Worm (Caenorhabditis elegans): ENCODE results near the gene srab-23.

Gene srab-23

DNA sequence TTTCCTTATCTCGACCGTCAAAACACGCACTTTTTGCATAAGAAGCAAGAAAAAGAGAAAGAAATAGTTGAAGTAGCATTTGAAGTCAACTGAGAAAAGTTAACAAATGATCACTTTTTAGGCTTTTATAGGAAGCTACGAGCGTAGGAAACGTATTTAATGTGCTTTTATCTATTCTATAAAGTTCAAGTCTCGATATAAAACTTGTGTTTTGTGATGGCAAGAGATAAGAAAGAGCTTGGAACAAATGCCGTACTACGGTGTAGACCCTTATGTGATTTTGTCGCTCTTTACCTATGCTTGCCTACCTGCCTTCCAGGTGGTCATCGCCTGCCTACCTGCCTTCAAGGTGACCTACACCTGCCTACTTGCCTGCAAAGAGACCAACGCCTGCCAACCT lies 31.2 kb downstream of the srab-23 start, which contains the start of gene clec-206:
Gene clec-206, minus strand, starts transcription at position 101 of the 400 bp plus-strand sequence.
- TF ChIP-seq T22C8.4 (GFP tag; IDR thresholded peaks at IDR 0.05) (no peak), med-1 (GFP tag; optimal IDR thresholded peaks at IDR 0.05; ENCODE audit: insufficient read depth) (no peak), flt-1 (GFP tag; IDR thresholded peaks at IDR 0.05) (no peak), ztf-23 (GFP tag; IDR thresholded peaks at IDR 0.05) (no peak), ref-1 (GFP tag; conservative IDR thresholded peaks at IDR 0.05) (no peak), klf-2 (GFP tag; conservative IDR thresholded peaks at IDR 0.05) (no peak), tab-1 (GFP tag; IDR thresholded peaks at IDR 0.05) (no peak), ztf-29 (GFP tag; IDR thresholded peaks at IDR 0.05) (no peak), cog-1 (tag; optimal IDR thresholded peaks at IDR 0.05) (no peak)

DNA sequence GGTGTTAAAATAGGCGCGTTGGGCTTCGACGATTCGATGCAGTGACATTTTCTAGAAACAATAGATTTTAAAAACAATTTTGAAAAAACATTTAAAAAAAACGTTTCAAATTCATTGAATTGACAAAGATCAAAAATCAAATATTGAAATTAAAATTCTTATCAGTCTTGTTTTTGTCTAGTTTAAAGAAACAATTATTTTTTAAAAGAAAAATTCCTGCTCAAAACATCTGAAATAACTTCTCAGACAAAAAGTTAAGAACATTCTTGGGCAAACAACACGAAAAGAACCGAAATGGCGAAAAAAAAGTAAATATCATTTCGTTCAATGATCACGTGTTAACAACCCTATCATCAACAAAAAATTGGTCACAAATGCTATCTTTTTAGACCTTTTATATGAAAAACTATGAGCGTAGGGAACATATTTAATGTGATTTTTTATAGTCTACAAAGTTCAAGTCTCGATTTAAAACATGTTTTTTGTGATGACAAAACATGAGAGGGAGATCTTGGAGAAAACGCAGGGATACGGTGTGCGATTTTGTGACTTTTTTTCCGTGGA lies 35.8 kb downstream of the srab-23 start, which contains the start of gene alh-5:
Gene alh-5, minus strand, starts transcription at position 51 of the 564 bp plus-strand sequence.
- TF ChIP-seq ztf-23 (GFP tag; IDR thresholded peaks at IDR 0.05) (no peak), ztf-29 (GFP tag; IDR thresholded peaks at IDR 0.05) (no peak), klf-2 (GFP tag; conservative IDR thresholded peaks at IDR 0.05) (no peak), ref-1 (GFP tag; conservative IDR thresholded peaks at IDR 0.05) (no peak), flt-1 (GFP tag; IDR thresholded peaks at IDR 0.05) (no peak)

DNA sequence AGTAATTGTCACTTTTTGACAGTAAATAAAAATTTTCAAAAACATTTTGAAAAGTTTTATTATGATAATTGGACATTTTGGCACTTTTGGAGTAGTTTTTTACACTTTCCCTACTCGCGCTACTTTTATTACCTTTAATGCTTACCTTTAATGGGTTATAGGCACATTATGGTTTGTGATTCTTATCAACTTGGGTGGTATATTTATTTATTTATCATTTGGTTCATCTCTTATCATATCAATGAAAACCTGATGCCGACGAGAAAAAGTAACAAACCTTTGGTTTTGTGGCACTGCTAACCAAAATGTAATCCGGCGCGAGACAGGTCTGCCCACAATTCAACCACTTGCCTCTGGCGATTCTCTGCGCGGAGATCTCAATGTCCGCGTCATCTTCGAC lies 37.1 kb downstream of the srab-23 start:
- no peak for TF ChIP-seq ztf-29 (GFP tag; IDR thresholded peaks at IDR 0.05)
- no peak for TF ChIP-seq tab-1 (GFP tag; IDR thresholded peaks at IDR 0.05)

DNA sequence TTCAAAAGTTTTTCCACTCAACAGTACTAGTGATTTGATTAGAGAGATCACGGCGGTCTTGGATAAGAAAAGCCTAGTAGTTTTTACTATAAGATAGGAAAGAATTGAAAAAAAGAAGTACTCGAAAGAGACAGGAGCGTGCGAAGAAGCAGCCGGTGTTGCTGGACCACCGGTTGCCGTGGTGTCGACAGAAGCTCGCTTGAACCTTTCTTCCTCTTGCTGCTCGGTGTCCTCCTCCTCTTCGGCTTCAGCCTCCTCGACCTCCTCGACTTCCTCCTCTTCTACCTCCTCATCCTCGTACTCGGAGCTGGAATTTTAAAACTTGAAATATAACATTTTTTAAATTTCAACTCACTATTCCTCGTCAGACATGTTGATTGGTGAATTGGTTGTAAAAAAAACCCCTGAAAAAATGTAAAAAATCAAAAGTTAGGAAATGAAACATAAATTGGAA lies 42.9 kb downstream of the srab-23 start, which contains the start of gene tnt-4:
Gene tnt-4, minus strand, starts transcription at position 404 of the 454 bp plus-strand sequence.
- TF ChIP-seq T22C8.4 (GFP tag; IDR thresholded peaks at IDR 0.05): no peak
- TF ChIP-seq flt-1 (GFP tag; IDR thresholded peaks at IDR 0.05): no peak
- no peak for TF ChIP-seq ref-1 (GFP tag; conservative IDR thresholded peaks at IDR 0.05)
- TF ChIP-seq klf-2 (GFP tag; conservative IDR thresholded peaks at IDR 0.05): no peak
- no peak for TF ChIP-seq ztf-29 (GFP tag; IDR thresholded peaks at IDR 0.05)
- TF ChIP-seq ztf-23 (GFP tag; IDR thresholded peaks at IDR 0.05): no peak
- no peak for TF ChIP-seq cog-1 (tag; optimal IDR thresholded peaks at IDR 0.05)
- no peak for TF ChIP-seq med-1 (GFP tag; optimal IDR thresholded peaks at IDR 0.05; ENCODE audit: insufficient read depth)
- TF ChIP-seq tab-1 (GFP tag; IDR thresholded peaks at IDR 0.05): no peak

DNA sequence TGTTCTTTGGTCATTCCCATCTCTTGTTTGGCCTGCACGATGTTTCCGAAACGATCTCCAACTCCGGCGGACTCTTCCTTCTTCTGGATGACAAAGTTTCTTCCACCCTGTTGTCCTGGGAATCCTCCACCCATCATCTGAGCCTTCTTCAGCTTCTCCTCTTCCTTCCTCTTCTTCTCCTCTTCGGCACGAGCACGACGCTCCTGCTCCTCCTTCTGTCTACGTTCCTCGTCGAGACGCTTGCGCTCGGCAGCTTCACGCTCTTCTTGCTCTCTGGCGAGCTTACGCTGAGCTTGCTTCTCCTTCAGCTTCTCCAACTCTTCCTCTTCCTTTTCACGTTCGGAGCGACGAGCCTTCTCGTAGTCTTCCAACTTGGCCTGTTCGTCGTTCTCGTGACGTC lies 44.1 kb downstream of the srab-23 start:
- TF ChIP-seq flt-1 (GFP tag; IDR thresholded peaks at IDR 0.05) (no peak), ztf-29 (GFP tag; IDR thresholded peaks at IDR 0.05) (no peak), klf-2 (GFP tag; conservative IDR thresholded peaks at IDR 0.05) (no peak), ref-1 (GFP tag; conservative IDR thresholded peaks at IDR 0.05) (no peak), ztf-23 (GFP tag; IDR thresholded peaks at IDR 0.05) (no peak), cog-1 (tag; optimal IDR thresholded peaks at IDR 0.05) (no peak), med-1 (GFP tag; optimal IDR thresholded peaks at IDR 0.05; ENCODE audit: insufficient read depth) (no peak), tab-1 (GFP tag; IDR thresholded peaks at IDR 0.05) (no peak), T22C8.4 (GFP tag; IDR thresholded peaks at IDR 0.05) (no peak)

DNA sequence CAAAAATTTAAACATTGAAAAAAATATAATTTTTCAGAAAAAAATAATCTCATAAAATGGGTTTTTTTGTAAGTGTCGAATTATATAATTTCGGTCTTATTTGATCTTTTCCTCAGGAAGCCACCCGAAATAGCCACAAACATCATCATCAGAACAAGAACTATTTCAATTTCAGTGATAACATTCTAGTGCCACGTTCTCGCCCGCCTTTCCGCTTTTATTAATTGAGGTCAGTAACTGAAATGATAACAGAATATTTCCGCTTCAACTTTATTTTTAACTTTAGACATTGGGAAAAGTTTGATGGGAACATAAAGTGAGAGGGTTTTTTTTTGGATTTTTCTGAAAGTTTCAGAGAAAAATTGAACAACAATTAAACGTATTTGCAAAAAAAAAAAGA lies 46.2 kb downstream of the srab-23 start:
- no peak for TF ChIP-seq T22C8.4 (GFP tag; IDR thresholded peaks at IDR 0.05)
- no peak for TF ChIP-seq ztf-29 (GFP tag; IDR thresholded peaks at IDR 0.05)
- TF ChIP-seq klf-2 (GFP tag; conservative IDR thresholded peaks at IDR 0.05): no peak
- TF ChIP-seq tab-1 (GFP tag; IDR thresholded peaks at IDR 0.05): no peak
- TF ChIP-seq ztf-23 (GFP tag; IDR thresholded peaks at IDR 0.05): no peak
- TF ChIP-seq cog-1 (tag; optimal IDR thresholded peaks at IDR 0.05): no peak
- TF ChIP-seq ref-1 (GFP tag; conservative IDR thresholded peaks at IDR 0.05): no peak
- TF ChIP-seq med-1 (GFP tag; optimal IDR thresholded peaks at IDR 0.05; ENCODE audit: insufficient read depth): no peak
- TF ChIP-seq flt-1 (GFP tag; IDR thresholded peaks at IDR 0.05): no peak

DNA sequence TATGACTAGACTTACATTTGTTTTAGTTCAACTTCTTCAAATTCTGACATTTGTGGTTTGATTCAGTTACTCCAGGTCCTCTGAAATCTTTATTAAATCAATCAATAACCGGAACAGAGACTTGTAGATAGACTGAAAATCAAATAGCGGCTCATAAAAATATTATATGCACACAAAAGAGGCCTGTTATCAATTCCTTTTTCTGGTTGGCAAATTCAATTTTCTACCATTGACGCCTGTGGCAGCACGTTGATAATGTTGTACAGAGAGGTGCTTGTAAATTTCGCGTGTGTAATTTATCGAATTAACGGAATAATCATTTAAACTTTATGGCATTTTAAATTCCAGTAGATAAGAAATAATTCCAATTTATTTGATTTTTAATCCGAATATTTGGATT lies 48.5 kb downstream of the srab-23 start, which contains the start of gene T08B1.1:
Gene T08B1.1, minus strand, starts transcription at position 92 of the 400 bp plus-strand sequence.
- TF ChIP-seq tab-1 (GFP tag; IDR thresholded peaks at IDR 0.05) (no peak), T22C8.4 (GFP tag; IDR thresholded peaks at IDR 0.05) (no peak), cog-1 (tag; optimal IDR thresholded peaks at IDR 0.05) (no peak), flt-1 (GFP tag; IDR thresholded peaks at IDR 0.05) (no peak), ref-1 (GFP tag; conservative IDR thresholded peaks at IDR 0.05) (no peak), med-1 (GFP tag; optimal IDR thresholded peaks at IDR 0.05; ENCODE audit: insufficient read depth) (no peak), klf-2 (GFP tag; conservative IDR thresholded peaks at IDR 0.05) (no peak), ztf-29 (GFP tag; IDR thresholded peaks at IDR 0.05) (no peak), ztf-23 (GFP tag; IDR thresholded peaks at IDR 0.05) (no peak)

Measured in whole organism, midembryonic.